Fruit fly (Drosophila melanogaster): Measurements from ENCODE around the gene CG45067.

CG45067 gene

dm6 chr3L:3149060-3149872 lies 35.0 kb upstream of the CG45067 start (continued):
- TF ChIP-seq peb (GFP tag; IDR thresholded peaks at IDR 0.05) (no peak), Lim3 (GFP tag; IDR thresholded peaks at IDR 0.05) (no peak), Mad (GFP tag; optimal IDR thresholded peaks at IDR 0.05) (no peak), sens-2 (GFP tag; IDR thresholded peaks at IDR 0.05) (no peak), insv (GFP tag; optimal IDR thresholded peaks at IDR 0.05) (no peak), repo (GFP tag; optimal IDR thresholded peaks at IDR 0.05) (no peak), Lhr (GFP tag; optimal IDR thresholded peaks at IDR 0.05) (no peak), CG3407 (GFP tag; optimal IDR thresholded peaks at IDR 0.05) (no peak), CG1832 (GFP tag; optimal IDR thresholded peaks at IDR 0.05) (peak; percentile 82), CG4328 (GFP tag; optimal IDR thresholded peaks at IDR 0.05) (peak; percentile 45), dimm (GFP tag; IDR thresholded peaks at IDR 0.05) (no peak), pfk (GFP tag; optimal IDR thresholded peaks at IDR 0.05) (peak; percentile 30), CG3995 (GFP tag; optimal IDR thresholded peaks at IDR 0.05) (peak; percentile 38), YL-1 (GFP tag; optimal IDR thresholded peaks at IDR 0.05) (peak; percentile 85), Gsc (GFP tag; IDR thresholded peaks at IDR 0.05) (no peak), aop (GFP tag; IDR thresholded peaks at IDR 0.05) (no peak), CG17359 (tag; optimal IDR thresholded peaks at IDR 0.05) (no peak), sr (GFP tag; IDR thresholded peaks at IDR 0.05) (peak; percentile 86), CG10267 (tag; optimal IDR thresholded peaks at IDR 0.05) (no peak), disco-r (GFP tag; optimal IDR thresholded peaks at IDR 0.05) (no peak), Dbx (GFP tag; IDR thresholded peaks at IDR 0.05) (peak; percentile 33; the same call in 1 of the 3 replicates), CG12219 (GFP tag; optimal IDR thresholded peaks at IDR 0.05) (no peak), fru (optimal IDR thresholded peaks at IDR 0.05) (no peak), GATAe (GFP tag; conservative IDR thresholded peaks at IDR 0.05) (peak; percentile 33; the same call in 1 of the 2 replicates), CG13287 (GFP tag; IDR thresholded peaks at IDR 0.05; ENCODE audit: partially characterized antibody) (peak; percentile 46; the same call in 1 of the 2 replicates), ash1 (GFP tag; optimal IDR thresholded peaks at IDR 0.05) (no peak), stc (GFP tag; IDR thresholded peaks at IDR 0.05) (no peak), Nf-YC (tag; optimal IDR thresholded peaks at IDR 0.05) (no peak), NC2α (GFP tag; optimal IDR thresholded peaks at IDR 0.05) (no peak), E2f2 (GFP tag; IDR thresholded peaks at IDR 0.05) (no peak), HmgZ (tag; optimal IDR thresholded peaks at IDR 0.05) (peak; percentile 50), CG32532 (GFP tag; IDR thresholded peaks at IDR 0.05) (no peak; the same call in 1 of the 2 replicates), BEAF-32 (GFP tag; optimal IDR thresholded peaks at IDR 0.05) (no peak), E2f1 (GFP tag; IDR thresholded peaks at IDR 0.05) (no peak), CG10274 (GFP tag; optimal IDR thresholded peaks at IDR 0.05) (no peak), mirr (GFP tag; optimal IDR thresholded peaks at IDR 0.05) (peak; percentile 65), Camta (GFP tag; optimal IDR thresholded peaks at IDR 0.05) (no peak), en (GFP tag; optimal IDR thresholded peaks at IDR 0.05) (no peak), Sin3A (optimal IDR thresholded peaks at IDR 0.05) (no peak), Doc2 (GFP tag; IDR thresholded peaks at IDR 0.05) (no peak), fd3F (GFP tag; optimal IDR thresholded peaks at IDR 0.05) (no peak), dmrt11E (tag; optimal IDR thresholded peaks at IDR 0.05) (no peak), CG18599 (GFP tag; optimal IDR thresholded peaks at IDR 0.05) (peak; percentile 63), sim (GFP tag; IDR thresholded peaks at IDR 0.05) (no peak), CG4617 (GFP tag; optimal IDR thresholded peaks at IDR 0.05; ENCODE audit: borderline replicate concordance) (no peak), vvl (GFP tag; IDR thresholded peaks at IDR 0.05) (peak; percentile 33; the same call in 1 of the 2 replicates), CG13624 (GFP tag; optimal IDR thresholded peaks at IDR 0.05) (peak; percentile 72), CG1647 (GFP tag; optimal IDR thresholded peaks at IDR 0.05) (no peak), pb (GFP tag; optimal IDR thresholded peaks at IDR 0.05) (no peak), CG7357 (GFP tag; IDR thresholded peaks at IDR 0.05) (no peak), CG17385 (GFP tag; optimal IDR thresholded peaks at IDR 0.05) (peak; percentile 82)

Measured in whole organism, embryonic.